Fruit fly (Drosophila melanogaster) whole organism, embryonic: ENCODE results near the gene Bcs1.
A peak's percentile ranks its signal among the peaks of the same experiment; 100 is the strongest.

ENCODE experiments used
- ATbp ChIP-seq: fragments of 200-800 bp; sonication (Bioruptor generic); optimal IDR thresholded peaks from 2 replicates; lab custom pipeline; 2017; ENCODE audit warnings: missing biosample characterization, mild to moderate bottlenecking, missing genetic modification characterization, missing genetic modification reagents
- Ada2b ChIP-seq: fragments of 200-800 bp; sonication (Bioruptor generic); IDR thresholded peaks from 2 replicates; pipeline ENCODE4 v1.3.6; 2022; ENCODE audit warnings: missing biosample characterization, missing genetic modification characterization
- Asciz ChIP-seq: fragments of 200-800 bp; sonication (Bioruptor generic); optimal IDR thresholded peaks from 2 replicates; lab custom pipeline; 2017; ENCODE audit warnings: missing biosample characterization, mild to moderate bottlenecking, missing genetic modification characterization, missing genetic modification reagents
- B-H2 ChIP-seq: fragments of 200-800 bp; sonication (Bioruptor generic); optimal IDR thresholded peaks from 2 replicates; lab custom pipeline; 2018; ENCODE audit warnings: missing biosample characterization, mild to moderate bottlenecking, missing genetic modification characterization
- Bdp1 ChIP-seq: fragments of 200-800 bp; sonication (Bioruptor generic); optimal IDR thresholded peaks from 3 replicates; lab custom pipeline; 2016; ENCODE audit warnings: missing biosample characterization, missing genetic modification characterization
- Bteb2 ChIP-seq: fragments of 200-800 bp; sonication (Bioruptor generic); optimal IDR thresholded peaks from 2 replicates; lab custom pipeline; 2016; ENCODE audit warnings: missing biosample characterization, missing genetic modification characterization
- CG12104 ChIP-seq: fragments of 200-800 bp; sonication (Bioruptor generic); optimal IDR thresholded peaks from 3 replicates; lab custom pipeline; 2016; ENCODE audit warnings: missing biosample characterization, missing genetic modification characterization
- CG13775 ChIP-seq: fragments of 200-800 bp; sonication (Bioruptor generic); optimal IDR thresholded peaks from 3 replicates; lab custom pipeline; 2017; ENCODE audit warnings: missing biosample characterization, mild to moderate bottlenecking, missing genetic modification characterization
- CG14050 ChIP-seq: fragments of 200-800 bp; sonication (Bioruptor generic); IDR thresholded peaks from 3 replicates; pipeline ENCODE4 v1.3.6; 2022; ENCODE audit warnings: missing biosample characterization, missing genetic modification characterization
- CG16813 ChIP-seq: fragments of 200-800 bp; sonication (Bioruptor generic); IDR thresholded peaks from 3 replicates; pipeline ENCODE4 v1.3.6; 2022; ENCODE audit warnings: missing biosample characterization, missing genetic modification characterization; ENCODE audit not compliant: partially characterized antibody
- CG3065 ChIP-seq: fragments of 200-800 bp; sonication (Bioruptor generic); optimal IDR thresholded peaks from 2 replicates; lab custom pipeline; 2016; ENCODE audit warnings: missing biosample characterization, missing genetic modification characterization
- CG32767 ChIP-seq: fragments of 200-800 bp; sonication (Bioruptor generic); IDR thresholded peaks from 2 replicates; pipeline ENCODE4 v1.3.6; 2022; ENCODE audit warnings: missing biosample characterization, missing genetic modification characterization
- CG34422 ChIP-seq: fragments of 200-800 bp; sonication (Bioruptor generic); IDR thresholded peaks from 3 replicates; pipeline ENCODE4 v1.3.6; 2022; ENCODE audit warnings: missing biosample characterization, missing genetic modification characterization
- CG4820 ChIP-seq: fragments of 200-800 bp; sonication (Bioruptor generic); optimal IDR thresholded peaks from 3 replicates; lab custom pipeline; 2016; ENCODE audit warnings: missing biosample characterization, missing genetic modification characterization
- CG5180 ChIP-seq: fragments of 200-800 bp; sonication (Bioruptor generic); optimal IDR thresholded peaks from 3 replicates; lab custom pipeline; 2017; ENCODE audit warnings: missing biosample characterization, missing genetic modification characterization, mild to moderate bottlenecking, moderate library complexity, missing genetic modification reagents
- CG7987 ChIP-seq: fragments of 200-800 bp; sonication (Bioruptor generic); optimal IDR thresholded peaks from 2 replicates; lab custom pipeline; 2018; ENCODE audit warnings: missing biosample characterization, mild to moderate bottlenecking, missing genetic modification characterization, moderate library complexity
- CG8359 ChIP-seq: fragments of 200-800 bp; sonication (Bioruptor generic); optimal IDR thresholded peaks from 2 replicates; lab custom pipeline; 2017; ENCODE audit warnings: missing biosample characterization, mild to moderate bottlenecking, missing genetic modification characterization, borderline replicate concordance
- CG9817 ChIP-seq: fragments of 200-800 bp; sonication (Bioruptor generic); optimal IDR thresholded peaks from 2 replicates; lab custom pipeline; 2018; ENCODE audit warnings: missing biosample characterization, mild to moderate bottlenecking, missing genetic modification characterization, moderate library complexity
- CoRest ChIP-seq: fragments of 200-800 bp; sonication (Bioruptor generic); optimal IDR thresholded peaks from 3 replicates; lab custom pipeline; 2018; ENCODE audit warnings: missing biosample characterization, mild to moderate bottlenecking, missing genetic modification characterization, moderate library complexity
- CrebB ChIP-seq: fragments of 200-800 bp; sonication (Bioruptor generic); optimal IDR thresholded peaks from 3 replicates; lab custom pipeline; 2018; ENCODE audit warnings: missing biosample characterization, mild to moderate bottlenecking, missing genetic modification characterization
- D19A ChIP-seq: fragments of 200-800 bp; optimal IDR thresholded peaks from 3 replicates; lab custom pipeline; 2019; ENCODE audit warnings: missing biosample characterization, mild to moderate bottlenecking, missing genetic modification characterization, moderate library complexity
- Dll ChIP-seq: fragments of 200-800 bp; sonication (Bioruptor generic); IDR thresholded peaks from 4 replicates; pipeline ENCODE4 v1.3.6; 2022; ENCODE audit warnings: missing biosample characterization, missing genetic modification characterization; ENCODE audit not compliant: partially characterized antibody
- Dp ChIP-seq: fragments of 200-800 bp; sonication (Bioruptor generic); optimal IDR thresholded peaks from 2 replicates; lab custom pipeline; 2018; ENCODE audit warnings: missing biosample characterization, mild to moderate bottlenecking, missing genetic modification characterization, moderate library complexity
- Gsc ChIP-seq: fragments of 200-800 bp; sonication (Bioruptor generic); IDR thresholded peaks from 2 replicates; pipeline ENCODE4 v1.3.6; 2022; ENCODE audit warnings: missing biosample characterization, missing genetic modification characterization
- MBD-R2 ChIP-seq: fragments of 200-800 bp; sonication (Bioruptor generic); IDR thresholded peaks from 2 replicates; pipeline ENCODE4 v1.3.6; 2022; ENCODE audit warnings: missing biosample characterization, missing genetic modification characterization
- Opbp ChIP-seq: fragments of 200-800 bp; sonication (Bioruptor generic); IDR thresholded peaks from 3 replicates; pipeline ENCODE4 v1.3.6; 2022; ENCODE audit warnings: missing biosample characterization, missing genetic modification characterization; ENCODE audit not compliant: partially characterized antibody
- Pdp1 ChIP-seq, 2 experiments: fragments of 200-800 bp; sonication (Bioruptor generic); optimal IDR thresholded peaks; 3 replicates each; lab custom pipeline; 2016; ENCODE audit warnings: missing biosample characterization in 2 of 2, missing genetic modification characterization in 2 of 2, mild to moderate bottlenecking in 1 of 2, moderate library complexity in 1 of 2
- Taf1 ChIP-seq: fragments of 200-800 bp; sonication (Bioruptor generic); IDR thresholded peaks from 2 replicates; pipeline ENCODE4 v1.3.6; 2022; ENCODE audit warnings: missing biosample characterization, missing genetic modification characterization
- YL-1 ChIP-seq: fragments of 200-800 bp; sonication (Bioruptor generic); optimal IDR thresholded peaks from 3 replicates; lab custom pipeline; 2017; ENCODE audit warnings: missing biosample characterization, mild to moderate bottlenecking, missing genetic modification characterization
- amos ChIP-seq: fragments of 200-800 bp; sonication (Bioruptor generic); IDR thresholded peaks from 2 replicates; pipeline ENCODE4 v1.3.6; 2022; ENCODE audit warnings: missing biosample characterization, missing genetic modification characterization; ENCODE audit not compliant: partially characterized antibody
- cato ChIP-seq: fragments of 200-800 bp; sonication (Bioruptor generic); optimal IDR thresholded peaks from 2 replicates; lab custom pipeline; 2016; ENCODE audit warnings: missing biosample characterization, missing genetic modification characterization, borderline replicate concordance
- crp ChIP-seq, 2 experiments: fragments of 200-800 bp; sonication (Bioruptor generic); optimal IDR thresholded peaks; 2 replicates in 1 of 2; 3 replicates in 1 of 2; lab custom pipeline; 2017; ENCODE audit warnings: missing biosample characterization in 2 of 2, missing genetic modification characterization in 2 of 2, mild to moderate bottlenecking in 1 of 2, moderate library complexity in 1 of 2
- eve ChIP-seq, 2 experiments: fragments of >200 bp; optimal IDR thresholded peaks; 2 replicates each; lab custom pipeline; 2017; ENCODE audit warnings: missing biosample characterization in 2 of 2, missing genetic modification characterization in 2 of 2
- hbn ChIP-seq: fragments of 200-800 bp; sonication (Bioruptor generic); IDR thresholded peaks from 2 replicates; pipeline ENCODE4 v1.3.6; 2022; ENCODE audit warnings: missing biosample characterization, missing genetic modification characterization; ENCODE audit not compliant: partially characterized antibody
- pfk ChIP-seq: fragments of 200-800 bp; sonication (Bioruptor generic); optimal IDR thresholded peaks from 2 replicates; lab custom pipeline; 2018; ENCODE audit warnings: missing biosample characterization, mild to moderate bottlenecking, missing genetic modification characterization, moderate library complexity
- pzg ChIP-seq: fragments of 200-800 bp; sonication (Bioruptor generic); optimal IDR thresholded peaks from 3 replicates; lab custom pipeline; 2018; ENCODE audit warnings: missing biosample characterization, mild to moderate bottlenecking, missing genetic modification characterization, moderate library complexity
- sc ChIP-seq, 3 experiments: fragments of >200 bp in 2 of 3; fragments of 200-800 bp in 1 of 3; sonication (Bioruptor generic) in 1 of 3; optimal IDR thresholded peaks; 2 replicates in 2 of 3; 3 replicates in 1 of 3; lab custom pipeline; 2017; ENCODE audit warnings: mild to moderate bottlenecking in 1 of 3, missing biosample characterization in 1 of 3, missing genetic modification characterization in 1 of 3, missing genetic modification reagents in 1 of 3
- tap ChIP-seq: fragments of 200-800 bp; optimal IDR thresholded peaks from 3 replicates; lab custom pipeline; 2019; ENCODE audit warnings: missing biosample characterization, mild to moderate bottlenecking, missing genetic modification characterization, moderate library complexity
- tgo ChIP-seq: fragments of 200-800 bp; sonication (Bioruptor generic); IDR thresholded peaks from 3 replicates; pipeline ENCODE4 v1.3.6; 2022; ENCODE audit warnings: missing biosample characterization, missing genetic modification characterization
- vvl ChIP-seq: fragments of 200-800 bp; sonication (Bioruptor generic); IDR thresholded peaks from 2 replicates; pipeline ENCODE4 v1.3.6; 2022; ENCODE audit warnings: missing biosample characterization, missing genetic modification characterization
- wek ChIP-seq: fragments of 200-800 bp; sonication (Bioruptor generic); optimal IDR thresholded peaks from 3 replicates; lab custom pipeline; 2018; ENCODE audit warnings: missing biosample characterization, mild to moderate bottlenecking, missing genetic modification characterization, moderate library complexity

Gene Bcs1

dm6 chr2L:10269854-10270253 is 47.4 kb downstream of the Bcs1 start, which contains the start of gene Mulk (continued):
- TF ChIP-seq Dll (GFP tag; lab: Robert Waterston, UW) (0 out of 4 replicates have a peak, but pooled peaks have one; percentile 29), CG3065 (GFP tag; lab: Kevin White, UChicago) (no peak), wek (GFP tag; lab: Kevin White, UChicago) (peak; percentile 98), CG8359 (no peak), CG4820 (no peak), B-H2 (GFP tag; lab: Kevin White, UChicago) (no peak), CG12104 (GFP tag; lab: Kevin White, UChicago) (no peak), Bdp1 (GFP tag; lab: Kevin White, UChicago) (no peak), Taf1 (no peak), amos (GFP tag; lab: Robert Waterston, UW) (no peak), CrebB (no peak), vvl (no peak), Gsc (GFP tag; lab: Robert Waterston, UW) (no peak), CG34422 (GFP tag; lab: Robert Waterston, UW) (0 out of 3 replicates have a peak, but pooled peaks have one; percentile 11), CG16813 (GFP tag; lab: Robert Waterston, UW) (no peak), cato (GFP tag; lab: Kevin White, UChicago) (no peak), MBD-R2 (GFP tag; lab: Robert Waterston, UW) (peak; percentile 76), pzg (GFP tag; lab: Kevin White, UChicago) (peak; percentile 31), Bteb2 (GFP tag; lab: Kevin White, UChicago) (no peak), CG14050 (GFP tag; lab: Robert Waterston, UW) (no peak), Asciz (GFP tag; lab: Kevin White, UChicago) (no peak), D19A (tag; lab: Kevin White, UChicago) (no peak), CG7987 (GFP tag; lab: Kevin White, UChicago) (no peak), CG13775 (GFP tag; lab: Kevin White, UChicago) (no peak), hbn (GFP tag; lab: Robert Waterston, UW) (peak; percentile 36; the same call in 1 of the 2 replicates), Pdp1 (GFP tag; optimal IDR thresholded peaks at IDR 0.05; lab: Kevin White, UChicago) (peak in 1 of 2 experiments; percentile 81), YL-1 (GFP tag; lab: Kevin White, UChicago) (peak; percentile 29), CG32767 (GFP tag; lab: Robert Waterston, UW) (no peak), Dp (GFP tag; lab: Kevin White, UChicago) (no peak), tgo (no peak), Ada2b (GFP tag; lab: Robert Waterston, UW) (no peak), CG9817 (tag; lab: Kevin White, UChicago) (no peak), ATbp (GFP tag; lab: Kevin White, UChicago) (no peak), Opbp (no peak), tap (tag; lab: Kevin White, UChicago) (no peak), sc (optimal IDR thresholded peaks at IDR 0.05; lab: Kevin White, UChicago) (no peak), sc (GFP tag; optimal IDR thresholded peaks at IDR 0.05; lab: Kevin White, UChicago) (no peak), CoRest (tag; lab: Kevin White, UChicago) (no peak), pfk (GFP tag; lab: Kevin White, UChicago) (peak; percentile 91), crp (GFP tag; optimal IDR thresholded peaks at IDR 0.05; lab: Kevin White, UChicago) (peak; percentile 0 to 84), CG5180 (peak; percentile 40), eve (GFP tag; optimal IDR thresholded peaks at IDR 0.05; lab: Kevin White, UChicago) (peak in 1 of 2 experiments; percentile 40)
